Fruit fly (Drosophila melanogaster) whole organism, embryonic: ENCODE measurements around the gene CG43439.

Source experiments
- Aef1 ChIP-seq: fragments of 200-800 bp; sonication (Bioruptor generic); IDR thresholded peaks from 3 replicates; pipeline ENCODE4 v1.3.6; 2022; ENCODE audit warnings: missing biosample characterization, missing genetic modification characterization
- Antp ChIP-seq: fragments of 200-800 bp; sonication (Bioruptor generic); optimal IDR thresholded peaks from 3 replicates; lab custom pipeline; 2016; ENCODE audit warnings: missing biosample characterization, missing genetic modification characterization
- CG1024 ChIP-seq: fragments of 200-800 bp; sonication (Bioruptor generic); IDR thresholded peaks from 2 replicates; pipeline ENCODE4 v1.3.6; 2022; ENCODE audit warnings: missing biosample characterization, missing genetic modification characterization
- CG10654 ChIP-seq: fragments of 200-800 bp; sonication (Bioruptor generic); optimal IDR thresholded peaks from 2 replicates; lab custom pipeline; 2016; ENCODE audit warnings: missing biosample characterization, missing genetic modification characterization
- CG11093 ChIP-seq: fragments of 200-800 bp; sonication (Bioruptor generic); IDR thresholded peaks from 3 replicates; pipeline ENCODE4 v1.3.6; 2022; ENCODE audit warnings: missing biosample characterization, missing genetic modification characterization
- CG11695 ChIP-seq: fragments of 200-800 bp; sonication (Bioruptor generic); IDR thresholded peaks from 3 replicates; pipeline ENCODE4 v1.3.6; 2022; ENCODE audit warnings: missing biosample characterization, missing genetic modification characterization
- CG12219 ChIP-seq: fragments of 200-800 bp; sonication (Bioruptor generic); optimal IDR thresholded peaks from 3 replicates; lab custom pipeline; 2018; ENCODE audit warnings: missing biosample characterization, mild to moderate bottlenecking, missing genetic modification characterization
- CG12236 ChIP-seq: fragments of 200-800 bp; sonication (Bioruptor generic); optimal IDR thresholded peaks from 2 replicates; lab custom pipeline; 2016; ENCODE audit warnings: missing biosample characterization, missing genetic modification characterization
- CG12744 ChIP-seq: fragments of 200-800 bp; sonication (Bioruptor generic); optimal IDR thresholded peaks from 2 replicates; lab custom pipeline; 2016; ENCODE audit warnings: missing biosample characterization, missing genetic modification characterization
- CG17802 ChIP-seq: fragments of 200-800 bp; sonication (Bioruptor generic); optimal IDR thresholded peaks from 2 replicates; lab custom pipeline; 2018; ENCODE audit warnings: missing biosample characterization, mild to moderate bottlenecking, missing genetic modification characterization, moderate library complexity
- CG2129 ChIP-seq: fragments of 200-800 bp; sonication (Bioruptor generic); IDR thresholded peaks from 2 replicates; pipeline ENCODE4 v1.3.6; 2022; ENCODE audit warnings: missing biosample characterization, missing genetic modification characterization; ENCODE audit not compliant: partially characterized antibody
- CG31365 ChIP-seq: fragments of 200-800 bp; sonication (Bioruptor generic); optimal IDR thresholded peaks from 2 replicates; lab custom pipeline; 2018; ENCODE audit warnings: missing biosample characterization, mild to moderate bottlenecking, missing genetic modification characterization
- CG4820 ChIP-seq: fragments of 200-800 bp; sonication (Bioruptor generic); optimal IDR thresholded peaks from 3 replicates; lab custom pipeline; 2016; ENCODE audit warnings: missing biosample characterization, missing genetic modification characterization
- CG4854 ChIP-seq: fragments of 200-800 bp; sonication (Bioruptor generic); optimal IDR thresholded peaks from 2 replicates; lab custom pipeline; 2016; ENCODE audit warnings: missing biosample characterization, missing genetic modification characterization, inconsistent platforms
- CG5953 ChIP-seq: fragments of 200-800 bp; sonication (Bioruptor generic); IDR thresholded peaks from 2 replicates; pipeline ENCODE4 v1.3.6; 2022; ENCODE audit warnings: missing biosample characterization, missing genetic modification characterization
- CG8359 ChIP-seq: fragments of 200-800 bp; sonication (Bioruptor generic); optimal IDR thresholded peaks from 2 replicates; lab custom pipeline; 2017; ENCODE audit warnings: missing biosample characterization, mild to moderate bottlenecking, missing genetic modification characterization, borderline replicate concordance
- Dad ChIP-seq: fragments of 200-800 bp; sonication (Bioruptor generic); optimal IDR thresholded peaks from 3 replicates; lab custom pipeline; 2016; ENCODE audit warnings: missing biosample characterization, missing genetic modification characterization
- Dek ChIP-seq: fragments of 200-800 bp; sonication (Bioruptor generic); optimal IDR thresholded peaks from 3 replicates; lab custom pipeline; 2019; ENCODE audit warnings: missing biosample characterization, mild to moderate bottlenecking, missing genetic modification characterization, moderate library complexity
- Doc2 ChIP-seq: fragments of 200-800 bp; sonication (Bioruptor generic); IDR thresholded peaks from 2 replicates; pipeline ENCODE4 v1.3.6; 2022; ENCODE audit warnings: missing biosample characterization, missing genetic modification characterization
- Dp ChIP-seq: fragments of 200-800 bp; sonication (Bioruptor generic); optimal IDR thresholded peaks from 2 replicates; lab custom pipeline; 2018; ENCODE audit warnings: missing biosample characterization, mild to moderate bottlenecking, missing genetic modification characterization, moderate library complexity
- Dref ChIP-seq: fragments of 200-800 bp; sonication (Bioruptor generic); IDR thresholded peaks from 2 replicates; pipeline ENCODE4 v1.3.6; 2022; ENCODE audit warnings: missing biosample characterization, missing genetic modification characterization
- H2.0 ChIP-seq: fragments of 200-800 bp; sonication (Bioruptor generic); IDR thresholded peaks from 2 replicates; pipeline ENCODE4 v1.3.6; 2022; ENCODE audit warnings: missing biosample characterization, missing genetic modification characterization
- HLH3B ChIP-seq: fragments of 200-800 bp; sonication (Bioruptor generic); IDR thresholded peaks from 2 replicates; pipeline ENCODE4 v1.3.6; 2022; ENCODE audit warnings: missing biosample characterization, missing genetic modification characterization
- Hand ChIP-seq: fragments of 200-800 bp; sonication (Bioruptor generic); optimal IDR thresholded peaks from 2 replicates; lab custom pipeline; 2017; ENCODE audit warnings: mild to moderate bottlenecking, missing biosample characterization, missing genetic modification reagents, missing genetic modification characterization
- Hr3 ChIP-seq: fragments of 200-800 bp; sonication (Bioruptor generic); optimal IDR thresholded peaks from 3 replicates; lab custom pipeline; 2016; ENCODE audit warnings: missing biosample characterization, missing genetic modification characterization
- Hr51 ChIP-seq, 2 experiments: fragments of 200-800 bp; sonication (Bioruptor generic); optimal IDR thresholded peaks; 2 replicates in 1 of 2; 3 replicates in 1 of 2; lab custom pipeline; 2016 to 2018; ENCODE audit warnings: missing biosample characterization in 2 of 2, missing genetic modification characterization in 2 of 2, mild to moderate bottlenecking in 1 of 2, moderate library complexity in 1 of 2
- Jarid2 ChIP-seq: fragments of 200-800 bp; sonication (Bioruptor generic); optimal IDR thresholded peaks from 3 replicates; lab custom pipeline; 2017; ENCODE audit warnings: mild to moderate bottlenecking, missing biosample characterization, missing genetic modification reagents, missing genetic modification characterization
- Lhr ChIP-seq: fragments of 200-800 bp; sonication (Bioruptor generic); optimal IDR thresholded peaks from 3 replicates; lab custom pipeline; 2017; ENCODE audit warnings: mild to moderate bottlenecking, missing biosample characterization, missing genetic modification reagents, missing genetic modification characterization
- Mrtf ChIP-seq: fragments of 200-800 bp; sonication (Bioruptor generic); IDR thresholded peaks from 3 replicates; pipeline ENCODE4 v1.3.6; 2022; ENCODE audit warnings: missing biosample characterization, missing genetic modification characterization
- NC2α ChIP-seq: fragments of 200-800 bp; sonication (Bioruptor generic); optimal IDR thresholded peaks from 2 replicates; lab custom pipeline; 2016; ENCODE audit warnings: missing biosample characterization, missing genetic modification characterization
- Nf-YA ChIP-seq: fragments of 200-800 bp; sonication (Bioruptor generic); IDR thresholded peaks from 2 replicates; pipeline ENCODE4 v1.3.6; 2022; ENCODE audit warnings: missing biosample characterization, missing genetic modification characterization
- Opbp ChIP-seq: fragments of 200-800 bp; sonication (Bioruptor generic); IDR thresholded peaks from 3 replicates; pipeline ENCODE4 v1.3.6; 2022; ENCODE audit warnings: missing biosample characterization, missing genetic modification characterization; ENCODE audit not compliant: partially characterized antibody
- Optix ChIP-seq: fragments of 200-800 bp; sonication (Bioruptor generic); IDR thresholded peaks from 3 replicates; pipeline ENCODE4 v1.3.6; 2022; ENCODE audit warnings: missing biosample characterization, missing genetic modification characterization
- Poxn ChIP-seq: fragments of 200-800 bp; sonication (Bioruptor generic); IDR thresholded peaks from 2 replicates; pipeline ENCODE4 v1.3.6; 2022; ENCODE audit warnings: missing biosample characterization, missing genetic modification characterization
- Ravus ChIP-seq: fragments of 200-800 bp; sonication (Bioruptor generic); IDR thresholded peaks from 2 replicates; pipeline ENCODE4 v1.3.6; 2022; ENCODE audit warnings: missing biosample characterization, missing genetic modification characterization
- Six4 ChIP-seq: fragments of 200-800 bp; sonication (Bioruptor generic); optimal IDR thresholded peaks from 2 replicates; lab custom pipeline; 2016; ENCODE audit warnings: missing biosample characterization, missing genetic modification characterization
- ab ChIP-seq: fragments of 200-800 bp; sonication (Bioruptor generic); optimal IDR thresholded peaks from 2 replicates; lab custom pipeline; 2016; ENCODE audit warnings: missing biosample characterization, missing genetic modification characterization
- crol ChIP-seq: fragments of 200-800 bp; sonication (Bioruptor generic); IDR thresholded peaks from 2 replicates; pipeline ENCODE4 v1.3.6; 2022; ENCODE audit warnings: missing biosample characterization, missing genetic modification characterization
- dati ChIP-seq: fragments of 200-800 bp; sonication (Bioruptor generic); IDR thresholded peaks from 2 replicates; pipeline ENCODE4 v1.3.6; 2022; ENCODE audit warnings: missing biosample characterization, missing genetic modification characterization
- dmrt11E ChIP-seq: fragments of 200-800 bp; sonication (Bioruptor generic); optimal IDR thresholded peaks from 3 replicates; lab custom pipeline; 2018; ENCODE audit warnings: missing biosample characterization, mild to moderate bottlenecking, missing genetic modification characterization, moderate library complexity
- esg ChIP-seq: fragments of 200-800 bp; sonication (Bioruptor generic); conservative IDR thresholded peaks from 2 replicates; pipeline ENCODE4 v1.3.6; 2022; ENCODE audit warnings: missing biosample characterization, missing genetic modification characterization
- gce ChIP-seq: fragments of 200-800 bp; sonication (Bioruptor generic); IDR thresholded peaks from 3 replicates; pipeline ENCODE4 v1.3.6; 2022; ENCODE audit warnings: missing biosample characterization, missing genetic modification characterization
- gcm ChIP-seq: fragments of 200-800 bp; sonication (Bioruptor generic); optimal IDR thresholded peaks from 2 replicates; lab custom pipeline; 2019; ENCODE audit warnings: missing biosample characterization, mild to moderate bottlenecking, missing genetic modification characterization, moderate library complexity
- grn ChIP-seq: fragments of 200-800 bp; sonication (Bioruptor generic); optimal IDR thresholded peaks from 3 replicates; lab custom pipeline; 2017; ENCODE audit warnings: missing biosample characterization, missing genetic modification characterization
- jumu ChIP-seq: fragments of 200-800 bp; sonication (Bioruptor generic); optimal IDR thresholded peaks from 3 replicates; lab custom pipeline; 2016; ENCODE audit warnings: missing biosample characterization, missing genetic modification characterization
- kay ChIP-seq: fragments of 200-800 bp; sonication (Bioruptor generic); optimal IDR thresholded peaks from 2 replicates; lab custom pipeline; 2016; ENCODE audit warnings: missing biosample characterization, missing genetic modification characterization
- mam ChIP-seq: fragments of 200-800 bp; sonication (Bioruptor generic); optimal IDR thresholded peaks from 3 replicates; lab custom pipeline; 2016; ENCODE audit warnings: missing biosample characterization, missing genetic modification characterization
- pita ChIP-seq: fragments of 200-800 bp; sonication (Bioruptor generic); optimal IDR thresholded peaks from 2 replicates; lab custom pipeline; 2017; ENCODE audit warnings: missing biosample characterization, mild to moderate bottlenecking, missing genetic modification characterization
- salm ChIP-seq: fragments of 200-800 bp; sonication (Bioruptor generic); optimal IDR thresholded peaks from 2 replicates; lab custom pipeline; 2018; ENCODE audit warnings: missing biosample characterization, mild to moderate bottlenecking, missing genetic modification characterization
- so ChIP-seq: fragments of 200-800 bp; sonication (Bioruptor generic); IDR thresholded peaks from 3 replicates; pipeline ENCODE4 v1.3.6; 2022; ENCODE audit warnings: missing biosample characterization, missing genetic modification characterization
- tap ChIP-seq: fragments of 200-800 bp; optimal IDR thresholded peaks from 3 replicates; lab custom pipeline; 2019; ENCODE audit warnings: missing biosample characterization, mild to moderate bottlenecking, missing genetic modification characterization, moderate library complexity
- vvl ChIP-seq: fragments of 200-800 bp; sonication (Bioruptor generic); IDR thresholded peaks from 2 replicates; pipeline ENCODE4 v1.3.6; 2022; ENCODE audit warnings: missing biosample characterization, missing genetic modification characterization

The CG43439 gene

DNA sequence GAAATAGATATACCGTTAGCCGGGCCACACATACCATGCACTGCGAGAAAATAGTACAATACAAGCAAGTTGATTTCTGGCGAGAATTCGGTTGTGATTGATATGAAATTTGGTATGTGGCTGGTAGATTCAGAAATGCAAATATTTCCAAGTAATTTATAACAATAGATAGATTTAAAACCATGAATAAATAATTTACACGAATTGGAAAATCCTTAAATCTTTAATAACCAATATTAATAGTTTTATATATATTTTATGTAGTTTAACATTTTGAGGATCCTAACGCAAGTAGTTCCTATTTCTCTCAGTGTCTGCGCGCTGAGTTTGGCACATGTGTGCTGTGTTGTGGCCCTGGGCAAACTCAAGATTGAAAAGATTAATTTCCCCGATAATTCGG, 2.6 kb downstream of the CG43439 start (continued):
- TF ChIP-seq pita (no peak), crol (GFP tag; lab: Robert Waterston, UW) (no peak), Hand (no peak), CG1024 (GFP tag; lab: Robert Waterston, UW) (0 out of 2 replicates have a peak, but pooled peaks have one; percentile 24), jumu (GFP tag; lab: Kevin White, UChicago) (peak; percentile 20), Antp (peak; percentile 43), Jarid2 (GFP tag; lab: Kevin White, UChicago) (no peak), Aef1 (no peak), gce (GFP tag; lab: Robert Waterston, UW) (no peak), CG31365 (no peak), CG12219 (GFP tag; lab: Kevin White, UChicago) (peak; percentile 6), CG17802 (tag; lab: Kevin White, UChicago) (no peak), dmrt11E (peak; percentile 86), dati (GFP tag; lab: Robert Waterston, UW) (no peak), Opbp (no peak), CG12744 (GFP tag; lab: Kevin White, UChicago) (no peak), gcm (GFP tag; lab: Kevin White, UChicago) (no peak), Nf-YA (GFP tag; lab: Robert Waterston, UW) (no peak), NC2α (GFP tag; lab: Kevin White, UChicago) (no peak), Dref (GFP tag; lab: Robert Waterston, UW) (no peak), grn (GFP tag; lab: Kevin White, UChicago) (no peak), Hr51 (GFP tag; optimal IDR thresholded peaks at IDR 0.05; lab: Kevin White, UChicago) (peak in 1 of 2 experiments; percentile 42), Poxn (GFP tag; lab: Robert Waterston, UW) (no peak), HLH3B (GFP tag; lab: Robert Waterston, UW) (no peak; the same call in 1 of the 2 replicates), Dp (GFP tag; lab: Kevin White, UChicago) (no peak), Mrtf (GFP tag; lab: Robert Waterston, UW) (no peak), CG4854 (no peak), mam (GFP tag; lab: Kevin White, UChicago) (no peak), Six4 (GFP tag; lab: Kevin White, UChicago) (peak; percentile 29), Lhr (GFP tag; lab: Kevin White, UChicago) (peak; percentile 30), CG5953 (GFP tag; lab: Robert Waterston, UW) (no peak), Ravus (GFP tag; lab: Robert Waterston, UW) (no peak), Hr3 (peak; percentile 32), so (GFP tag; lab: Robert Waterston, UW) (no peak), Doc2 (GFP tag; lab: Robert Waterston, UW) (no peak), CG8359 (no peak), ab (GFP tag; lab: Kevin White, UChicago) (no peak), salm (tag; lab: Kevin White, UChicago) (no peak), CG12236 (GFP tag; lab: Kevin White, UChicago) (no peak), CG11695 (0 out of 3 replicates have a peak, but pooled peaks have one; percentile 36), H2.0 (GFP tag; lab: Robert Waterston, UW) (no peak), tap (tag; lab: Kevin White, UChicago) (no peak), CG10654 (peak; percentile 21), Dad (no peak), kay (GFP tag; lab: Kevin White, UChicago) (no peak), CG11093 (GFP tag; lab: Robert Waterston, UW) (no peak), vvl (GFP tag; lab: Robert Waterston, UW) (peak; percentile 31; the same call in 1 of the 2 replicates), CG4820 (GFP tag; lab: Kevin White, UChicago) (peak; percentile 43), Optix (no peak), CG2129 (no peak), esg (GFP tag; lab: Robert Waterston, UW) (no peak), Dek (no peak)
